Fruit fly (Drosophila melanogaster) whole organism, prepupa: Measurements from ENCODE around the gene CG32170.

Experiments used
- CG15336 ChIP-seq: fragments of 200-800 bp; sonication (Bioruptor generic); IDR thresholded peaks from 2 replicates; pipeline ENCODE4 v1.3.6; 2022; ENCODE audit warnings: missing biosample characterization, missing genetic modification characterization
- CG6276 ChIP-seq: fragments of 200-800 bp; sonication (Bioruptor generic); optimal IDR thresholded peaks from 2 replicates; lab custom pipeline; 2017; ENCODE audit warnings: missing biosample characterization, mild to moderate bottlenecking, missing genetic modification characterization
- CG6854 ChIP-seq: fragments of 200-800 bp; sonication (Bioruptor generic); optimal IDR thresholded peaks from 2 replicates; lab custom pipeline; 2017; ENCODE audit warnings: missing biosample characterization, mild to moderate bottlenecking, missing genetic modification characterization
- CG8119 ChIP-seq: fragments of 200-800 bp; sonication (Bioruptor generic); IDR thresholded peaks from 3 replicates; pipeline ENCODE4 v1.3.6; 2022; ENCODE audit warnings: missing biosample characterization, missing genetic modification characterization
- CG8632 ChIP-seq: fragments of 200-800 bp; sonication (Bioruptor generic); optimal IDR thresholded peaks from 3 replicates; lab custom pipeline; 2016; ENCODE audit warnings: missing biosample characterization, missing genetic modification characterization
- Ets96B ChIP-seq: fragments of 200-800 bp; optimal IDR thresholded peaks from 2 replicates; lab custom pipeline; 2019; ENCODE audit warnings: missing biosample characterization, mild to moderate bottlenecking, missing genetic modification characterization, moderate library complexity
- Hr39 ChIP-seq: fragments of 200-800 bp; sonication (Bioruptor generic); optimal IDR thresholded peaks from 2 replicates; lab custom pipeline; 2016; ENCODE audit warnings: missing biosample characterization, missing genetic modification characterization
- OdsH ChIP-seq: fragments of 200-800 bp; sonication (Bioruptor generic); optimal IDR thresholded peaks from 3 replicates; lab custom pipeline; 2016; ENCODE audit warnings: missing biosample characterization, missing genetic modification characterization
- Sox102F ChIP-seq: fragments of 200-800 bp; sonication (Bioruptor generic); optimal IDR thresholded peaks from 2 replicates; lab custom pipeline; 2016; ENCODE audit warnings: missing biosample characterization, mild to moderate bottlenecking, missing genetic modification characterization
- dsx ChIP-seq: fragments of 200-800 bp; optimal IDR thresholded peaks from 3 replicates; lab custom pipeline; 2019; ENCODE audit warnings: missing biosample characterization, mild to moderate bottlenecking, missing genetic modification characterization, moderate library complexity; ENCODE audit not compliant: poor library complexity, severe bottlenecking
- pdm3 ChIP-seq: fragments of 200-800 bp; sonication (Bioruptor generic); optimal IDR thresholded peaks from 3 replicates; lab custom pipeline; 2016; ENCODE audit warnings: missing biosample characterization, missing genetic modification characterization
- spab ChIP-seq: fragments of 200-800 bp; sonication (Bioruptor generic); optimal IDR thresholded peaks from 2 replicates; lab custom pipeline; 2017; ENCODE audit warnings: missing biosample characterization, mild to moderate bottlenecking, missing genetic modification characterization, missing genetic modification reagents
- topi ChIP-seq: fragments of 200-800 bp; sonication (Bioruptor generic); optimal IDR thresholded peaks from 3 replicates; lab custom pipeline; 2016; ENCODE audit warnings: missing biosample characterization, missing genetic modification characterization

DNA sequence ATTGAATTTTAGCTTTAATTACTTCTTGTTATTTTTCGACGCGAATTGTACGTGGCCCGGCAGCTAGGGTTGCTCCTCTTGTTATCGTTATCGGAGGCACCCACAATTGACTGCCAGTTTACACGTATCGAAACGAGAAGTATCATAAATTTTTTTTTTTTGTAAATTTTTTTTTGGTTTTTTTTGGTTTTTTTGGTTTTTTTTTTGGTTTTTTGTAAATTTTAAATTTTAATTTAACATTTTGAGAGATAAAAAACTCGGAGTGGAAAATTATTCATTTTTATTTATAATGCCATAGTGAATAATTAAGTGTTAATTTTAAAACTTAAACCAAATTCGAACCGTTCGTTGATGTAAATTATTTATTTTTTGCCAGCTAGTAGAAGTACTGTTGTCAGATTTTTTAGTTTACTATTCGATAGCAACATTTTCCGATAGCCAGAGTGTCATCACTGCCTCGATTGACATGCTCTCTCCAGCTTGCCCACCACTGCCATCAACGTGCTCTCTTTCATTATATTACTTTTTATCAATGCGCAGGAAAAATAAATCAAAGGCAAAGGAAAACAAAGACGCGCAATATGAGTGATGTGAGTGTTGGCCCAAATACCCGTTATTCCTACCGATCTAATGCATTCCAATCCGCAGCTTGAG, 32.1 kb upstream of the CG32170 start, which contains the start of the genes kud and Zcchc7:
- TF ChIP-seq pdm3 (GFP tag; lab: Kevin White, UChicago) (no peak), CG6276 (GFP tag; lab: Kevin White, UChicago) (no peak), dsx (GFP tag; lab: Kevin White, UChicago) (peak; percentile 87), Ets96B (peak; percentile 66), CG8119 (GFP tag; lab: Robert Waterston, UW) (no peak), topi (GFP tag; lab: Kevin White, UChicago) (no peak), CG15336 (GFP tag; lab: Robert Waterston, UW) (0 out of 2 replicates have a peak, but pooled peaks have one; percentile 7), Hr39 (no peak), Sox102F (GFP tag; lab: Kevin White, UChicago) (no peak), CG6854 (GFP tag; lab: Kevin White, UChicago) (no peak), OdsH (GFP tag; lab: Kevin White, UChicago) (no peak), CG8632 (GFP tag; lab: Kevin White, UChicago) (no peak), spab (peak; percentile 32)
